4 fruit fly cellular contexts compared by ENCODE assay signal in the genomic region with DNA sequence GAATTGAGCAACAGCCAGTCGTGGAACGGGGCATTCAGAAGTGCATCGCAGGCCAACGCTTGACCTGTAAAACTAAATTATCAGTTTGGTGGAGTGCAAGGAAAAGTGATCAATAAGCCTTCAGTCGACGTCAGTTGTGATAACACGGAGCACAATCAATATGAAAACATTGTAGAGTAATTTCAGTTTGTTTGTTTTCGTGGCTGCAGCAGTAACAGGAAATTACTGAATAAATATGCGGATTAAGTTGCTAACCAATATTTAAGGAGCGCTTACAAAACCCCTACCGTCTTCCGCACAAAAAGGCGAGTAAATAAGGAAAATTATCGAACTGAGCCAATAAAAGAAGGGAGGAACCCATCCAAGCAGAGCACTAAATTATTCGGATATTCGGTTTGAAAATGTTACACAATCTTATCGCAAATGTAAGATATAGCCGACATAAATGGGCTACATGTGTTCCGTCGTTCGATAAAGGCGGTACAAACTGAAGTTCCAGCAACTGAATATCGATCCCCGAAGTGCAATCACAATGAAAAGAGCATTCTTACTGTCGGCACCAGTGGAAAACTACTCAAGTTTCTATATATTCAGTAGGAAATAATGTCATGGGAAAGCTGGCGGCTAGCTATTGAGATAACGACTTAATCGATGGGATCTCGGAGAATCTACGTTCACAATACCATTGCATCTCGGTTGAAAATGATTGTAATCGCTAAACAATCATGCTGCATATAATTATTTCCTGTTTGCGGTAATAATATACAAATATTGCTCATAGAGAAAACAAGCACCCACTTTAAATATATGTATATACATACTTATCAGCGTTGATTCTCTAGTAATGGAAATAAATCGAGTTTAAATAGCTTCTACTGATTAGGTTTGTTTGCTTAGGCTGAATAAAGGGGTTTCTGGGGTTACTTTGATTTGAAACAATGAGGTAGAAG.
TF ChIP-seq lines count a peak whose summit lies in the region.

No protein-coding gene starts in this region.

TF ChIP-seq in whole organism, adult, 20 proteins besides CTCF, POLR2A, EP300 and RAD21 (continued from another document):
- TF ChIP-seq kay (GFP tag; lab: Kevin White, UChicago; ENCODE audit: borderline replicate concordance) (peak; percentile 90), bab1 (GFP tag; optimal IDR thresholded peaks at IDR 0.05; lab: Kevin White, UChicago) (no peak), Clk (GFP tag; optimal IDR thresholded peaks at IDR 0.05; lab: Kevin White, UChicago) (peak; percentile 19), CG7101 (tag; optimal IDR thresholded peaks at IDR 0.05; lab: Kevin White, UChicago) (peak; percentile 67)

TF ChIP-seq in whole organism, embryonic, 481 proteins besides CTCF, POLR2A, EP300 and RAD21 (continued from another document and continues in another):
- TF ChIP-seq CG4617 (GFP tag; optimal IDR thresholded peaks at IDR 0.05; lab: Kevin White, UChicago; ENCODE audit: borderline replicate concordance) (no peak), CG1233 (GFP tag; optimal IDR thresholded peaks at IDR 0.05; lab: Kevin White, UChicago) (peak; percentile 88), tio (GFP tag; optimal IDR thresholded peaks at IDR 0.05; lab: Kevin White, UChicago) (peak; percentile 55), Usf (GFP tag; optimal IDR thresholded peaks at IDR 0.05; lab: Kevin White, UChicago) (peak; percentile 25), fd3F (GFP tag; optimal IDR thresholded peaks at IDR 0.05; lab: Kevin White, UChicago) (peak; percentile 62), cato (GFP tag; optimal IDR thresholded peaks at IDR 0.05; lab: Kevin White, UChicago; ENCODE audit: borderline replicate concordance) (peak; percentile 46), gt (GFP tag; IDR thresholded peaks at IDR 0.05; lab: Robert Waterston, UW) (no peak), inv (GFP tag; IDR thresholded peaks at IDR 0.05; lab: Robert Waterston, UW; ENCODE audit: partially characterized antibody) (no peak), CG6813 (GFP tag; optimal IDR thresholded peaks at IDR 0.05; lab: Kevin White, UChicago) (peak; percentile 88), CG31365 (tag; optimal IDR thresholded peaks at IDR 0.05; lab: Kevin White, UChicago) (peak; percentile 21), CG5245 (GFP tag; optimal IDR thresholded peaks at IDR 0.05; lab: Kevin White, UChicago) (peak; percentile 53), H2.0 (GFP tag; IDR thresholded peaks at IDR 0.05; lab: Robert Waterston, UW) (no peak), unc-4 (GFP tag; IDR thresholded peaks at IDR 0.05; lab: Robert Waterston, UW; ENCODE audit: partially characterized antibody) (no peak), Dref (GFP tag; IDR thresholded peaks at IDR 0.05; lab: Robert Waterston, UW) (no peak), CG2199 (GFP tag; IDR thresholded peaks at IDR 0.05; lab: Robert Waterston, UW) (0 out of 3 replicates have a peak, but pooled peaks have one; percentile 70), CG17568 (GFP tag; optimal IDR thresholded peaks at IDR 0.05; lab: Kevin White, UChicago) (peak; percentile 77), jigr1 (GFP tag; IDR thresholded peaks at IDR 0.05; lab: Robert Waterston, UW) (no peak), CG4404 (GFP tag; IDR thresholded peaks at IDR 0.05; lab: Robert Waterston, UW) (no peak), Xrp1 (GFP tag; IDR thresholded peaks at IDR 0.05; lab: Robert Waterston, UW) (peak; percentile 88), unpg (GFP tag; optimal IDR thresholded peaks at IDR 0.05; lab: Kevin White, UChicago) (peak; percentile 67), MBD-R2 (GFP tag; IDR thresholded peaks at IDR 0.05; lab: Robert Waterston, UW) (no peak), Doc2 (GFP tag; IDR thresholded peaks at IDR 0.05; lab: Robert Waterston, UW) (no peak), bigmax (GFP tag; optimal IDR thresholded peaks at IDR 0.05; lab: Kevin White, UChicago) (peak; percentile 5), sug (tag; optimal IDR thresholded peaks at IDR 0.05; lab: Kevin White, UChicago) (no peak), CG9797 (GFP tag; optimal IDR thresholded peaks at IDR 0.05; lab: Kevin White, UChicago) (peak; percentile 1), pum (GFP tag; optimal IDR thresholded peaks at IDR 0.05; lab: Kevin White, UChicago) (peak; percentile 47), odd (GFP tag; optimal IDR thresholded peaks at IDR 0.05; lab: Kevin White, UChicago) (peak; percentile 75), CG8281 (tag; optimal IDR thresholded peaks at IDR 0.05; lab: Kevin White, UChicago) (peak; percentile 67), CG5953 (GFP tag; IDR thresholded peaks at IDR 0.05; lab: Robert Waterston, UW) (peak; percentile 69), zen (tag; optimal IDR thresholded peaks at IDR 0.05; lab: Kevin White, UChicago) (peak; percentile 75), lola (GFP tag; optimal IDR thresholded peaks at IDR 0.05; lab: Kevin White, UChicago) (peak in 1 of 3 experiments; percentile 72), CG6272 (GFP tag; IDR thresholded peaks at IDR 0.05; lab: Robert Waterston, UW) (no peak), ash1 (GFP tag; optimal IDR thresholded peaks at IDR 0.05; lab: Kevin White, UChicago) (no peak), CG4730 (GFP tag; IDR thresholded peaks at IDR 0.05; lab: Robert Waterston, UW) (0 out of 2 replicates have a peak, but pooled peaks have one; percentile 9), ap (GFP tag; IDR thresholded peaks at IDR 0.05; lab: Robert Waterston, UW) (no peak), fru (optimal IDR thresholded peaks at IDR 0.05; lab: Kevin White, UChicago) (no peak), nmo (GFP tag; optimal IDR thresholded peaks at IDR 0.05; lab: Kevin White, UChicago) (peak; percentile 27), Mad (GFP tag; optimal IDR thresholded peaks at IDR 0.05; lab: Kevin White, UChicago) (peak; percentile 37)

TF ChIP-seq in whole organism, prepupa, 60 proteins besides CTCF, POLR2A, EP300 and RAD21 (continued from another document and continues in another):
- TF ChIP-seq CG6276 (GFP tag; optimal IDR thresholded peaks at IDR 0.05; lab: Kevin White, UChicago) = no peak
- TF ChIP-seq Sox14 (GFP tag; optimal IDR thresholded peaks at IDR 0.05; lab: Kevin White, UChicago) = peak; percentile 6
- TF ChIP-seq CG1621 (tag; optimal IDR thresholded peaks at IDR 0.05; lab: Kevin White, UChicago) = peak; percentile 54
- peak; percentile 62 for TF ChIP-seq CG9139 (GFP tag; optimal IDR thresholded peaks at IDR 0.05; lab: Kevin White, UChicago)
- TF ChIP-seq Eip75B (GFP tag; optimal IDR thresholded peaks at IDR 0.05; lab: Kevin White, UChicago) = peak; percentile 59
- peak; percentile 68 for TF ChIP-seq CG34406 (GFP tag; optimal IDR thresholded peaks at IDR 0.05; lab: Kevin White, UChicago)
- no peak for TF ChIP-seq Hr38 (GFP tag; optimal IDR thresholded peaks at IDR 0.05; lab: Kevin White, UChicago)
- TF ChIP-seq Eip78C (GFP tag; lab: Kevin White, UChicago) = peak; percentile 92
- peak; percentile 70 for TF ChIP-seq CG10669 (GFP tag; optimal IDR thresholded peaks at IDR 0.05; lab: Kevin White, UChicago)
- TF ChIP-seq CG4318 (GFP tag; optimal IDR thresholded peaks at IDR 0.05; lab: Kevin White, UChicago) = no peak
- peak; percentile 18 for TF ChIP-seq Ets96B (tag; optimal IDR thresholded peaks at IDR 0.05; lab: Kevin White, UChicago)
- no peak for TF ChIP-seq Hr4 (GFP tag; optimal IDR thresholded peaks at IDR 0.05; lab: Kevin White, UChicago)
- 0 out of 2 replicates have a peak, but pooled peaks have one; percentile 26 for TF ChIP-seq Gug (GFP tag; IDR thresholded peaks at IDR 0.05; lab: Robert Waterston, UW)
- peak; percentile 18 for TF ChIP-seq CG11762 (GFP tag; optimal IDR thresholded peaks at IDR 0.05; lab: Kevin White, UChicago; ENCODE audit: insufficient read depth)
- TF ChIP-seq CG3919 (GFP tag; optimal IDR thresholded peaks at IDR 0.05; lab: Kevin White, UChicago) = peak; percentile 63
- peak; percentile 51 for TF ChIP-seq CG16779 (tag; optimal IDR thresholded peaks at IDR 0.05; lab: Kevin White, UChicago)
- TF ChIP-seq CG10631 (GFP tag; optimal IDR thresholded peaks at IDR 0.05; lab: Kevin White, UChicago) = peak; percentile 56
- peak; percentile 23 for TF ChIP-seq fd85E (GFP tag; optimal IDR thresholded peaks at IDR 0.05; lab: Kevin White, UChicago)
- peak; percentile 35 for TF ChIP-seq fd59A (GFP tag; optimal IDR thresholded peaks at IDR 0.05; lab: Kevin White, UChicago)
- no peak for TF ChIP-seq Ets21C (GFP tag; optimal IDR thresholded peaks at IDR 0.05; lab: Kevin White, UChicago)
- peak; percentile 45 for TF ChIP-seq lz (GFP tag; optimal IDR thresholded peaks at IDR 0.05; lab: Kevin White, UChicago)
- TF ChIP-seq CG31627 (GFP tag; optimal IDR thresholded peaks at IDR 0.05; lab: Kevin White, UChicago) = peak; percentile 6
- TF ChIP-seq Sox102F (GFP tag; optimal IDR thresholded peaks at IDR 0.05; lab: Kevin White, UChicago) = peak; percentile 49
- no peak for TF ChIP-seq Sox15 (GFP tag; optimal IDR thresholded peaks at IDR 0.05; lab: Kevin White, UChicago)
- TF ChIP-seq CG6854 (GFP tag; optimal IDR thresholded peaks at IDR 0.05; lab: Kevin White, UChicago) = peak; percentile 42
- TF ChIP-seq ss (GFP tag; optimal IDR thresholded peaks at IDR 0.05; lab: Kevin White, UChicago) = peak; percentile 22 to 69
- TF ChIP-seq pdm3 (GFP tag; optimal IDR thresholded peaks at IDR 0.05; lab: Kevin White, UChicago) = peak; percentile 55
- TF ChIP-seq OdsH (GFP tag; optimal IDR thresholded peaks at IDR 0.05; lab: Kevin White, UChicago) = peak; percentile 42
- TF ChIP-seq CG11294 (GFP tag; IDR thresholded peaks at IDR 0.05; lab: Robert Waterston, UW) = no peak
- TF ChIP-seq Lpt (GFP tag; optimal IDR thresholded peaks at IDR 0.05; lab: Kevin White, UChicago) = no peak
- TF ChIP-seq CG6163 (GFP tag; IDR thresholded peaks at IDR 0.05; lab: Robert Waterston, UW) = peak; percentile 75
- no peak for TF ChIP-seq eg (GFP tag; IDR thresholded peaks at IDR 0.05; lab: Robert Waterston, UW)
- peak; percentile 93 for TF ChIP-seq fkh (GFP tag; optimal IDR thresholded peaks at IDR 0.05; lab: Kevin White, UChicago)
- TF ChIP-seq CG8119 (GFP tag; IDR thresholded peaks at IDR 0.05; lab: Robert Waterston, UW) = no peak
- TF ChIP-seq salr (GFP tag; optimal IDR thresholded peaks at IDR 0.05; lab: Kevin White, UChicago) = peak; percentile 7 to 28
- TF ChIP-seq CG11902 (GFP tag; optimal IDR thresholded peaks at IDR 0.05; lab: Kevin White, UChicago) = no peak
- TF ChIP-seq CG7368 (GFP tag; optimal IDR thresholded peaks at IDR 0.05; lab: Kevin White, UChicago) = peak; percentile 69
- TF ChIP-seq vri (GFP tag; optimal IDR thresholded peaks at IDR 0.05; lab: Kevin White, UChicago) = peak; percentile 64
- TF ChIP-seq svp (GFP tag; lab: Kevin White, UChicago) = peak; percentile 39
- TF ChIP-seq acj6 (GFP tag; optimal IDR thresholded peaks at IDR 0.05; lab: Kevin White, UChicago) = peak; percentile 48
- TF ChIP-seq esn (GFP tag; optimal IDR thresholded peaks at IDR 0.05; lab: Kevin White, UChicago) = peak; percentile 69
- TF ChIP-seq net (GFP tag; optimal IDR thresholded peaks at IDR 0.05; lab: Kevin White, UChicago) = peak; percentile 60

TF ChIP-seq in whole organism, pupa, 21 proteins besides CTCF, POLR2A, EP300 and RAD21 (continued from another document):
- TF ChIP-seq CG14655 (GFP tag; optimal IDR thresholded peaks at IDR 0.05; lab: Kevin White, UChicago) = peak; percentile 28
- TF ChIP-seq CG9948 (tag; optimal IDR thresholded peaks at IDR 0.05; lab: Kevin White, UChicago) = peak; percentile 9
- no peak for TF ChIP-seq CG17806 (tag; optimal IDR thresholded peaks at IDR 0.05; lab: Kevin White, UChicago)
TF ChIP-seq in whole organism, pupa: peak in this region for 12.
